Worm (Caenorhabditis elegans): ENCODE measurements around the gene srh-275.

- TF ChIP-seq ztf-4 (tag; optimal IDR thresholded peaks at IDR 0.05) = no peak
- TF ChIP-seq snpc-4 (tag; optimal IDR thresholded peaks at IDR 0.05) = no peak
- no peak for TF ChIP-seq ama-1 (optimal IDR thresholded peaks at IDR 0.05)
- TF ChIP-seq ztf-11 (tag; optimal IDR thresholded peaks at IDR 0.05) = no peak
- no peak for TF ChIP-seq nhr-11 (tag; optimal IDR thresholded peaks at IDR 0.05)
Measured at ce11 chrV:7399202-7399601, 46.4 kb downstream of the srh-275 start, which contains the start of gene gst-41.

Measured in whole organism, L2 larva.